Worm (Caenorhabditis elegans): ENCODE data around the gene cnb-1.
"Not testable (repeated sequence)": the region's sequence is repeated elsewhere in the genome, so short reads cannot be mapped to it uniquely, and the experiment has no call there.

DNA sequence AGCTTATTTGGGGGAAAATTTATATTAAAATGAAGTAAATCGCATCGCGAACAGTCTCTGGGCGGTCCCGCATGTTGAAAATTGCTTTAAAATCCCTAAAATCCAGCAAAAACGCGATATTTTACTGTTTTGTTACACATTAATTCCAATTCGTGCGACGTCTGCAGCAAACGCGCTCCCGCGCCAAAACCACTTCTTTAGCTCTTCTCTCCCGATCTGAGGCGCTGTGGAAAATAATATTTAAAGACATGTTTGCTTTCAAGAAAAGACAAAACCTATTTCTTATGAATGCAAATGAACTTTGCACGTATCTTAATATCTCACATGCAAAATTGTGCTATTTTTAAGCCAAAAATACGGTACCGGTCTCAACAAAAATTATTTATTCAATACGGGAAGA lies 46.9 kb upstream of the cnb-1 start:
- not testable (repeated sequence) for TF ChIP-seq F23B12.7 (tag; optimal IDR thresholded peaks at IDR 0.05; ENCODE audit: insufficient read depth); hmg-20 (GFP tag; IDR thresholded peaks at IDR 0.05); ztf-25 (GFP tag; IDR thresholded peaks at IDR 0.05)

All from whole organism, young adult.